Fruit fly (Drosophila melanogaster): Measurements from ENCODE around the gene CG32436.

dm6 chr3L:21342592-21342991 lies 1.2 kb upstream of the CG32436 start:
- TF ChIP-seq ey (GFP tag; optimal IDR thresholded peaks at IDR 0.05) = no peak
- TF ChIP-seq fru (GFP tag; optimal IDR thresholded peaks at IDR 0.05) = no peak
- TF ChIP-seq Myc (optimal IDR thresholded peaks at IDR 0.05) = no peak
- no peak for TF ChIP-seq h (GFP tag; optimal IDR thresholded peaks at IDR 0.05)
- no peak for TF ChIP-seq usp (GFP tag; optimal IDR thresholded peaks at IDR 0.05)
- TF ChIP-seq rgr (GFP tag; optimal IDR thresholded peaks at IDR 0.05) = no peak
- TF ChIP-seq jim (GFP tag; optimal IDR thresholded peaks at IDR 0.05) = no peak
- no peak for TF ChIP-seq Hr83 (GFP tag; optimal IDR thresholded peaks at IDR 0.05; ENCODE audit: poor library complexity, severe bottlenecking)
- TF ChIP-seq psq (GFP tag; optimal IDR thresholded peaks at IDR 0.05) = no peak

All from whole organism, wandering third instar larva.